Worm (Caenorhabditis elegans): ENCODE measurements around the gene spop-1.
A peak's percentile ranks its signal among the peaks of the same experiment; 100 is the strongest.

The spop-1 gene

ce11 chrIII:10118818-10119217, 20.9 kb upstream of the spop-1 start, which contains the start of gene ZK1128.3:
Gene ZK1128.3, minus strand, starts transcription at chrIII:10118918.
- TF ChIP-seq klf-2 (GFP tag; conservative IDR thresholded peaks at IDR 0.05) = no peak
- TF ChIP-seq ztf-23 (GFP tag; IDR thresholded peaks at IDR 0.05) = no peak
- no peak for TF ChIP-seq cog-1 (tag; optimal IDR thresholded peaks at IDR 0.05)
- TF ChIP-seq ztf-29 (GFP tag; IDR thresholded peaks at IDR 0.05) = no peak
- TF ChIP-seq med-1 (GFP tag; optimal IDR thresholded peaks at IDR 0.05; ENCODE audit: insufficient read depth) = no peak
- no peak for TF ChIP-seq flt-1 (GFP tag; IDR thresholded peaks at IDR 0.05)
- TF ChIP-seq T22C8.4 (GFP tag; IDR thresholded peaks at IDR 0.05) = no peak
- TF ChIP-seq tab-1 (GFP tag; IDR thresholded peaks at IDR 0.05) = no peak
- TF ChIP-seq ref-1 (GFP tag; conservative IDR thresholded peaks at IDR 0.05) = no peak

DNA sequence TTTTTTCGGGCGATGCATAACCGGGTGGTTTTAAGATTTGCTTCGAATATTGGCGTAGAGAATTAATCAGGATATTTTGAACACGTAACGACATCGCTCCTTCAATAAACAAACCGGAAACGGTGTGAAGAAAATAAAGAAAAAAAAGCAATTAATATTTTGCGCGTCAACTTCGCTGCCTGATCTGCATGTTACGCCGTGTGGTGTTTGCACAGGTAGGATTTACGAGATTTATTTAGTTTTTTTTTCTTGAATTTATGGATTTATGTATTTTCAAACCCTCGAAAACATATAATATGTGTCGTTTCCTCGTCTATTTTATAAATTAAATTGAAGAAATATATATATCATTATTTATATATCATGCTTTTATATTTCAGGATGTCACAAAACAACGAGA, 16.8 kb upstream of the spop-1 start, which contains the start of the genes ZK1128.1 and mett-10:
Gene ZK1128.1, minus strand, starts transcription at position 99 of the 400 bp plus-strand sequence.
Gene mett-10, plus strand, starts transcription at position 375 of the 400 bp plus-strand sequence.
- TF ChIP-seq med-1 (GFP tag; optimal IDR thresholded peaks at IDR 0.05; ENCODE audit: insufficient read depth) (no peak), flt-1 (GFP tag; IDR thresholded peaks at IDR 0.05) (no peak), T22C8.4 (GFP tag; IDR thresholded peaks at IDR 0.05) (no peak), ztf-29 (GFP tag; IDR thresholded peaks at IDR 0.05) (no peak), cog-1 (tag; optimal IDR thresholded peaks at IDR 0.05) (no peak), ref-1 (GFP tag; conservative IDR thresholded peaks at IDR 0.05) (no peak), klf-2 (GFP tag; conservative IDR thresholded peaks at IDR 0.05) (no peak), tab-1 (GFP tag; IDR thresholded peaks at IDR 0.05) (no peak), ztf-23 (GFP tag; IDR thresholded peaks at IDR 0.05) (no peak)

ce11 chrIII:10112958-10113357, 15.1 kb upstream of the spop-1 start, which contains the start of gene vps-29:
Gene vps-29, minus strand, starts transcription at chrIII:10113058.
- no peak for TF ChIP-seq ztf-23 (GFP tag; IDR thresholded peaks at IDR 0.05)
- TF ChIP-seq flt-1 (GFP tag; IDR thresholded peaks at IDR 0.05) = no peak
- TF ChIP-seq ref-1 (GFP tag; conservative IDR thresholded peaks at IDR 0.05) = no peak
- no peak for TF ChIP-seq cog-1 (tag; optimal IDR thresholded peaks at IDR 0.05)
- no peak for TF ChIP-seq klf-2 (GFP tag; conservative IDR thresholded peaks at IDR 0.05)
- no peak for TF ChIP-seq ztf-29 (GFP tag; IDR thresholded peaks at IDR 0.05)
- no peak for TF ChIP-seq T22C8.4 (GFP tag; IDR thresholded peaks at IDR 0.05)

DNA sequence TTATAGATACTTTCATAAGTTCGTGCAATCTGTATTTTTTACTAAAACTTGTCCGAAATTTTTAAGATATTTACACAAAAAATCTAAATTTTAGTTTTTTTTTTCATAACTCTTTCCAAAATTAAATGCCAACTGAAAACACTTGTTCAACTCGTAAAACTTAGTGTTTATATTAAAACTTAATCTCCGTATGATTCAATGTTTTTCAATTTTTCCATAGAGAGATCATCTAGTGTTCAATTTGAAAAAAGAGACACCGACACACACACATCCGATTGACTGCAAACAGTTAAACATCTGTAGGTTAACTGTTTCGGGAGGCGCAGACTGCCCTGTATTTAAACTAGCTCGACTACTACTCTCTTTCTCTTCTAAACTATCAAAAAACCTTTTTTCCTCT, 11.1 kb upstream of the spop-1 start, which contains the start of gene T16H12.9:
Gene T16H12.9, plus strand, starts transcription at position 301 of the 400 bp plus-strand sequence.
- TF ChIP-seq cog-1 (tag; optimal IDR thresholded peaks at IDR 0.05) (no peak), ztf-29 (GFP tag; IDR thresholded peaks at IDR 0.05) (no peak), med-1 (GFP tag; optimal IDR thresholded peaks at IDR 0.05; ENCODE audit: insufficient read depth) (no peak), tab-1 (GFP tag; IDR thresholded peaks at IDR 0.05) (no peak), ztf-23 (GFP tag; IDR thresholded peaks at IDR 0.05) (no peak), flt-1 (GFP tag; IDR thresholded peaks at IDR 0.05) (no peak), ref-1 (GFP tag; conservative IDR thresholded peaks at IDR 0.05) (no peak), T22C8.4 (GFP tag; IDR thresholded peaks at IDR 0.05) (no peak), klf-2 (GFP tag; conservative IDR thresholded peaks at IDR 0.05) (no peak)

DNA sequence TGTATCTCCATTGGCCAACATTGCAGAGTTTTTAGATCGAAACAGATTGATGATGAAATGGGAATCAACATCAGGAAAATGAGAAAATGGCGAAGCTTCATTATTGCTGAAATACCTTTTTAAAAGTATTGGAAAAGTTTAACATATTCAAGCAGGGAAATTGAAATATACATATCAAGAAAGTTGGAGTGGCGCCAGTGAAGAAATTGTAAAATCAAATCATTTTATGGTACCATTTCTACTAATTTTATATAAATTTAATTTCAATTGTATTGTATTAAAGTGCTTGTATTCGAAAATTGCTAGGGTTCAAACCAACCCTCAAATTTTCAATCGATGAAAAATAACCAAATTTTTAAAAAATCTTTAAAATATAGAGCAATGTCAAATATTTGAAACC, 8.5 kb upstream of the spop-1 start, which contains the start of gene srt-55:
Gene srt-55, minus strand, starts transcription at position 101 of the 400 bp plus-strand sequence.
- no peak for TF ChIP-seq flt-1 (GFP tag; IDR thresholded peaks at IDR 0.05)
- no peak for TF ChIP-seq cog-1 (tag; optimal IDR thresholded peaks at IDR 0.05)
- no peak for TF ChIP-seq ztf-29 (GFP tag; IDR thresholded peaks at IDR 0.05)
- no peak for TF ChIP-seq klf-2 (GFP tag; conservative IDR thresholded peaks at IDR 0.05)
- TF ChIP-seq T22C8.4 (GFP tag; IDR thresholded peaks at IDR 0.05) = no peak
- TF ChIP-seq ztf-23 (GFP tag; IDR thresholded peaks at IDR 0.05) = no peak
- TF ChIP-seq ref-1 (GFP tag; conservative IDR thresholded peaks at IDR 0.05) = no peak
- no peak for TF ChIP-seq med-1 (GFP tag; optimal IDR thresholded peaks at IDR 0.05; ENCODE audit: insufficient read depth)
- no peak for TF ChIP-seq tab-1 (GFP tag; IDR thresholded peaks at IDR 0.05)

ce11 chrIII:10101352-10101751, 3.5 kb upstream of the spop-1 start, which contains the start of gene kel-10:
Gene kel-10, minus strand, starts transcription at chrIII:10101452.
- no peak for TF ChIP-seq med-1 (GFP tag; optimal IDR thresholded peaks at IDR 0.05; ENCODE audit: insufficient read depth)
- TF ChIP-seq ztf-29 (GFP tag; IDR thresholded peaks at IDR 0.05) = no peak
- no peak for TF ChIP-seq klf-2 (GFP tag; conservative IDR thresholded peaks at IDR 0.05)
- no peak for TF ChIP-seq ref-1 (GFP tag; conservative IDR thresholded peaks at IDR 0.05)
- no peak for TF ChIP-seq cog-1 (tag; optimal IDR thresholded peaks at IDR 0.05)
- TF ChIP-seq flt-1 (GFP tag; IDR thresholded peaks at IDR 0.05) = no peak
- no peak for TF ChIP-seq ztf-23 (GFP tag; IDR thresholded peaks at IDR 0.05)
- TF ChIP-seq T22C8.4 (GFP tag; IDR thresholded peaks at IDR 0.05) = no peak
- TF ChIP-seq tab-1 (GFP tag; IDR thresholded peaks at IDR 0.05) = no peak

DNA sequence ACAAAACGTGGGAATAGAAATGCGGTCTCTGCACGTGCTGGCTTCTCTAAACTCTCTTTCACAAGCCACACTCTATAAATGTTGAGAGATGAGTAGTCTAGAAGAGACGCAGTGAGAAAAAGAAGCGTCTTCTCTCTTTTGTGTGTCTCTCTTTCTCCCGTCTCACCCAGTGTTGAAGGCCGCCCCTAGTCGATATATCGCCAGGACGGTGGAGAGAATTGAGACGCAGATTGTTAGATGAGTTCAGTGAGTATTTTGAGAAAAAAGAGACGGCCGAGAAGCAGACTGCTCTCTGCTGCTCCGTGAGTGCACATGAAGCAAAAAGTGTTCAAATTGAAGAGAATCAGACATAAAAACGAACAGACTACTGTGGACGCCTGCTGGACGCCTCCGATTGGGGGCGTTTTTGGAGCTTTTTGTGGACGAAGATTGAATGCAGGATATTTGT, 1.3 kb downstream of the spop-1 start:
- TF ChIP-seq flt-1 (GFP tag; IDR thresholded peaks at IDR 0.05) = peak; percentile 64; the same call in 1 of the 2 replicates
- TF ChIP-seq T22C8.4 (GFP tag; IDR thresholded peaks at IDR 0.05) = 0 out of 2 replicates have a peak, but pooled peaks have one; percentile 43
- TF ChIP-seq klf-2 (GFP tag; conservative IDR thresholded peaks at IDR 0.05) = no peak
- TF ChIP-seq tab-1 (GFP tag; IDR thresholded peaks at IDR 0.05) = 0 out of 2 replicates have a peak, but pooled peaks have one; percentile 47
- no peak for TF ChIP-seq ref-1 (GFP tag; conservative IDR thresholded peaks at IDR 0.05)
- 0 out of 2 replicates have a peak, but pooled peaks have one; percentile 6 for TF ChIP-seq ztf-29 (GFP tag; IDR thresholded peaks at IDR 0.05)
- 0 out of 2 replicates have a peak, but pooled peaks have one; percentile 48 for TF ChIP-seq ztf-23 (GFP tag; IDR thresholded peaks at IDR 0.05)
- TF ChIP-seq cog-1 (tag; optimal IDR thresholded peaks at IDR 0.05) = peak; percentile 69

DNA sequence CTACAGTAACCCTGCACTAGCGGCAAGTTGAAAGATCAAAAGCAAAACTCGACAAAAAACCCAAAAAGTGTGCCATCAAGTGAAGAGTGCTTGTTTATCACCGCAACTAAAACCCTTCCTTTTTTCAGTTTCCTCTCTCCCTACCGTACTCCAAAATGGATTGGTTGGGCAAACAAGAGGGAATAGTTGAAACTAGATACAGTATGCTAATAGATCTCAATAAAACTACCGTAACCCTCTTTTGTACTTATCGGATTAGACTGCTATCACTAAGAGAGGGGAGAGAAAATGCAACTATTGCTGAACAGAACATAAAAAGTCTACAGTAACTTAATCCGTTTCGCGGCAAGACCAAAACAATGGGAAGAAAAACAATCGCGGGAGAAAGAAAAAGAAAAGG, 2.5 kb downstream of the spop-1 start:
- TF ChIP-seq ztf-23 (GFP tag; IDR thresholded peaks at IDR 0.05) (no peak), ztf-29 (GFP tag; IDR thresholded peaks at IDR 0.05) (no peak), flt-1 (GFP tag; IDR thresholded peaks at IDR 0.05) (no peak), med-1 (GFP tag; optimal IDR thresholded peaks at IDR 0.05; ENCODE audit: insufficient read depth) (no peak), T22C8.4 (GFP tag; IDR thresholded peaks at IDR 0.05) (no peak), ref-1 (GFP tag; conservative IDR thresholded peaks at IDR 0.05) (no peak), cog-1 (tag; optimal IDR thresholded peaks at IDR 0.05) (no peak), tab-1 (GFP tag; IDR thresholded peaks at IDR 0.05) (no peak), klf-2 (GFP tag; conservative IDR thresholded peaks at IDR 0.05) (no peak)

DNA sequence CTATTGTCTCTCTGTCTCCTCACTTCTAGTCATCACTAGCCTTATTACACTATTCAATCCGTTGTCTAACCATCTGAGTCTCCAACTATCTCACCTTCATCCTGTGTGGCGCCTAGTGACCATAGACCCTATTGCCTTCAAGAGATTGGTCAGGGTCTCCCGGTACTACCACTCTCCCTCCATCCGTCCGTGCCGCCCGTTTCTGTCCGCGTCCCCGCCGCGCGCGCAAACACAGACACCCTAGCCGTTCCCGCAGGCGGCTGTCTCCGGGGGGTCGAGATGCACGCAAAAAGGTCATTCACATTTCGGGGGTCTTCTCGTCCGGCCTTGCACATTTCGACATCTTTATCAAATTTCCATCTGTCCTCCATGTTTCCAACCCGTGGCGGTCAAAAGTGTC, 3.3 kb downstream of the spop-1 start:
- TF ChIP-seq ztf-29 (GFP tag; IDR thresholded peaks at IDR 0.05) = no peak
- no peak for TF ChIP-seq med-1 (GFP tag; optimal IDR thresholded peaks at IDR 0.05; ENCODE audit: insufficient read depth)
- no peak for TF ChIP-seq ref-1 (GFP tag; conservative IDR thresholded peaks at IDR 0.05)
- TF ChIP-seq klf-2 (GFP tag; conservative IDR thresholded peaks at IDR 0.05) = no peak
- no peak for TF ChIP-seq ztf-23 (GFP tag; IDR thresholded peaks at IDR 0.05)
- TF ChIP-seq flt-1 (GFP tag; IDR thresholded peaks at IDR 0.05) = peak; percentile 76
- no peak for TF ChIP-seq T22C8.4 (GFP tag; IDR thresholded peaks at IDR 0.05)
- TF ChIP-seq tab-1 (GFP tag; IDR thresholded peaks at IDR 0.05) = peak; percentile 76; the same call in 1 of the 2 replicates
- TF ChIP-seq cog-1 (tag; optimal IDR thresholded peaks at IDR 0.05) = peak; percentile 25
